Fruit fly (Drosophila melanogaster): ENCODE data around the gene CG1503.

- no peak for TF ChIP-seq Dll (optimal IDR thresholded peaks at IDR 0.05)
- TF ChIP-seq psq (optimal IDR thresholded peaks at IDR 0.05): no peak
- TF ChIP-seq CG8478 (optimal IDR thresholded peaks at IDR 0.05): no peak
Observed at dm6 chrX:21067474-21067873, 38.7 kb downstream of the CG1503 start, which contains the start of gene CG32512.

All from whole organism.